Worm (Caenorhabditis elegans): ENCODE results near the gene F29B9.11.

- TF ChIP-seq odd-2 (tag; optimal IDR thresholded peaks at IDR 0.05) = no peak
- TF ChIP-seq elt-2 (tag; optimal IDR thresholded peaks at IDR 0.05) = no peak
- TF ChIP-seq dmd-4 (tag; optimal IDR thresholded peaks at IDR 0.05; ENCODE audit: borderline replicate concordance) = no peak
- no peak for TF ChIP-seq unc-55 (GFP tag; optimal IDR thresholded peaks at IDR 0.05)
- TF ChIP-seq ceh-22 (tag; optimal IDR thresholded peaks at IDR 0.05) = no peak
- TF ChIP-seq mec-3 (tag; optimal IDR thresholded peaks at IDR 0.05; ENCODE audit: borderline replicate concordance) = no peak
- TF ChIP-seq fkh-10 (GFP tag; optimal IDR thresholded peaks at IDR 0.05) = no peak
- TF ChIP-seq pha-4 (tag; optimal IDR thresholded peaks at IDR 0.05) = no peak
- TF ChIP-seq ceh-24 (tag; optimal IDR thresholded peaks at IDR 0.05) = no peak
- no peak for TF ChIP-seq dve-1 (tag; optimal IDR thresholded peaks at IDR 0.05)
- TF ChIP-seq ceh-14 (tag; optimal IDR thresholded peaks at IDR 0.05) = no peak
- TF ChIP-seq hlh-30 (tag; optimal IDR thresholded peaks at IDR 0.05; ENCODE audit: insufficient read depth) = no peak
Measured at ce11 chrIV:4643577-4643976, 16.4 kb downstream of the F29B9.11 start.
